Fruit fly (Drosophila melanogaster) Kc167 (cell line): ENCODE measurements around the gene CG32074.
"Not testable (repeated sequence)": the region's sequence is repeated elsewhere in the genome, so short reads cannot be mapped to it uniquely, and the experiment has no call there.

Experiments
- Myc ChIP-seq: fragments of >200 bp; optimal IDR thresholded peaks from 2 replicates; lab custom pipeline; 2017; ENCODE audit warnings: missing external identifiers
- Sin3A ChIP-seq: fragments of >200 bp; optimal IDR thresholded peaks from 2 replicates; lab custom pipeline; 2018; ENCODE audit warnings: missing external identifiers
- h ChIP-seq: fragments of >200 bp; optimal IDR thresholded peaks from 3 replicates; lab custom pipeline; 2018; ENCODE audit warnings: missing external identifiers
- insv ChIP-seq: fragments of >200 bp; optimal IDR thresholded peaks from 3 replicates; lab custom pipeline; 2018; ENCODE audit warnings: missing external identifiers
- psq ChIP-seq: fragments of >200 bp; optimal IDR thresholded peaks from 2 replicates; lab custom pipeline; 2017; ENCODE audit warnings: missing external identifiers
- ttk ChIP-seq: sonication (Bioruptor generic); optimal IDR thresholded peaks from 2 replicates; lab custom pipeline; 2017; ENCODE audit warnings: missing external identifiers

Gene CG32074

DNA sequence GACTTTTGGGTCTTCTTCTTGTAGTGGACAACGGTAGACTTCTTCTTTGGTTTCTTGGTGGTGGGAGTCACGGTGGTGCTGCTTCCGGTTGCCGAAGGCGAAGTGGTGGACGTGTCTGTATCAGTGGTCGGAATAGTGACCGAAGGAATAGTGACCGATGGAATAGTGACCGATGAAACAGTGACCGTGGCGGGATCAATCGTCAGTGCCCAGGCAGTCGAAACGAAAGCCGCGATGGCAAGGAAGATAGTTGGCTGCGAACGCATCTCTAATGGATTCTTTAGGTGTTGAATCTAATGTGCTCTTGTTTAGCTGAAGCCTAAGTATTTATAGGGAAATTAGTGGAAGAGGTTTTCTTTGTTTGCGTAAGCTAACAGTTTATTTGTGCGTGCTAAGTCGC, at the start of gene CG32074:
CG32074 (minus strand) TSS at position 268 of the 400 bp plus-strand sequence.
- TF ChIP-seq Myc, psq, h (lab: Kevin White, UChicago): not testable (repeated sequence)

DNA sequence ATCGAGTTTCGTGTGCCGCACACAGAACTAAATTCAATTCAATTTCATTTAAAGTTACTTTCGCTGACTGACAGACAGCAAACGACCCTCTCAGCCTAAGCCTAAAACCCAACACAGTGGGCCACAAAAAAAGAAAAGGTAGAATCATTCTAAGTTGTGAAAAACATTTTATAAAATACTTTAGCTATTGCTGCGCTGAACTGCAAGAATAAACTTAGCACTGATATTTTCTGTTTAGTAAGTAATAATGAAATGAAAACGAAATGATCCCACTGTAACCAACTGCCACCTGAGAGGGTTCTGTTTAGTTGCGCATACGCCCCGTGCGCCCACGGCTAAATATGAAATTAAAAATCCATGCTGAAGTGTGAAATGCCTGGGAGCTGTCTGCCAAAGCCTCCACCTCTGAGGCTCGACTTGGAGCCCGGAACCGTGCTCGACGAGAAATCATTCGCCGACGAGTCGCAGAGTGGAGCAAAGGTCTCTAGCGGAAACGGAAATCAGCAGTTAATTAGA, 41.0 kb upstream of the CG32074 start, which contains the start of gene CG14142:
CG14142 (plus strand) TSS at position 466 of the 516 bp plus-strand sequence.
- TF ChIP-seq psq (lab: Kevin White, UChicago) (no peak), Myc (lab: Kevin White, UChicago) (no peak), insv (lab: Kevin White, UChicago) (no peak), ttk (lab: Kevin White, UChicago) (no peak), Sin3A (lab: Kevin White, UChicago) (no peak), h (lab: Kevin White, UChicago) (no peak)

DNA sequence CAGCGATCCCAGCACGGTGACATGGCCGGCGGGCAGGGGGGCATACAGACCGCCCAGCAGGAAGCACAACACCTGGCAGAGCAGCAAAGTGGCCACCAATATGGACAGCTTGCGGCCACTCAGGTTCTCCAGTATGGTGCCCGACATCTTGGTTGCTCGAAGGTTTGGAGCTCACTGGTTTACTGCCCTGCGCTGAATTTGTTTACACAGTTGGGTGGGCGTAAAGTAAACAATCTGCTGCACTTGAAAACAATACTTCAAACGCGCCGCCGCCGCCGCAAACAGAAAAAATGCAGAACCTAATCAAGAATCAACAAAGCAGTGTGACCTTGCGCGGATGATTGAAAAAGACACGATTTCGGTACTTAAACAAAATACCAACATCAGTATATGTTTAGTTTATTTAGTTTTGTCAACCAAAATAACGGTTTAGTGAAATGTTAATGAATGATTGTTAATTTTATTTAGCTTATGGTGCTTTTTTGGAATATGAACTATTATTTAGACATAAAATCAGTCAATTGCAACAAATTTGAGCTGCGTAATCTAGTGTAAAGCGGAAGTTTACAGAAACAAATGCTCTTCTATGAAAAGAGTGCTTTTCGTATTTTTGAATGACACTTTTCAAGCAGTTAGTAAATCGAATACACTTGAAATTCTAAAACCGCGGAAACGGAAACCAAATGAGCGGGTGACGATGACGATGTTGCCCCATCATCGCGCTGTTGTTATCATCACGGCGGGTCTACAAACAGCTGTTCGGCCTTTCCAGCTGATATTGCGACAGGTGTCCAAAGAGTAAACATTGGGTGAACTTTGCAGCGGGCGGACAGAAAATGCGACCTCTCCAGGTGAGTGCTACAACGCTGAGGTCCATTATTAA, 37.4 kb upstream of the CG32074 start, which contains the start of the genes wls and Adck5:
wls (minus strand) TSS at position 327 of the 883 bp plus-strand sequence.
Adck5 (plus strand) TSS at position 519 of the 883 bp plus-strand sequence.
- TF ChIP-seq Myc (lab: Kevin White, UChicago) (no peak), insv (lab: Kevin White, UChicago) (no peak), ttk (lab: Kevin White, UChicago) (no peak), Sin3A (lab: Kevin White, UChicago) (no peak), psq (lab: Kevin White, UChicago) (no peak), h (lab: Kevin White, UChicago) (no peak)

DNA sequence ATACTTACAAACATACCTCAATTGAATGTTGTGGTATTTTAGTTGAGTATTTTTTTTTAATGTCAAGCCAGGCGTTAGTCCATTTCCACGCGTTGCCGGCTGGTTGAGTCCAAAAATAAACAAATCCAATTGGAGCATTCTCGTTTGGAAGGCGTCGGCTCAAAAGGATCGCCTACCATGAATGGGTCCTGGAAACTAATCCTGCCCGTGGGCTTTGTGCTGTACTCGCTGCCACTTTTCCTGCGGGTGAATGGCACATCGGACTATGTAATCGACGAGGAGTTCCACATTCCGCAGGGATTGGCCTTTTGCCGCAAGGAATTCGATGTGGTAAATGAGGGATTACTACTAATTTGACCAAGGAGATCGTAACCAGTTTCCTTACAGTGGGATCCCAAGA, 32.8 kb upstream of the CG32074 start, which contains the start of gene Alg10:
Alg10 (plus strand) TSS at position 73 of the 400 bp plus-strand sequence.
- no peak for TF ChIP-seq ttk (lab: Kevin White, UChicago)
- TF ChIP-seq insv (lab: Kevin White, UChicago): no peak
- no peak for TF ChIP-seq psq (lab: Kevin White, UChicago)
- TF ChIP-seq h (lab: Kevin White, UChicago): no peak
- no peak for TF ChIP-seq Sin3A (lab: Kevin White, UChicago)
- no peak for TF ChIP-seq Myc (lab: Kevin White, UChicago)

DNA sequence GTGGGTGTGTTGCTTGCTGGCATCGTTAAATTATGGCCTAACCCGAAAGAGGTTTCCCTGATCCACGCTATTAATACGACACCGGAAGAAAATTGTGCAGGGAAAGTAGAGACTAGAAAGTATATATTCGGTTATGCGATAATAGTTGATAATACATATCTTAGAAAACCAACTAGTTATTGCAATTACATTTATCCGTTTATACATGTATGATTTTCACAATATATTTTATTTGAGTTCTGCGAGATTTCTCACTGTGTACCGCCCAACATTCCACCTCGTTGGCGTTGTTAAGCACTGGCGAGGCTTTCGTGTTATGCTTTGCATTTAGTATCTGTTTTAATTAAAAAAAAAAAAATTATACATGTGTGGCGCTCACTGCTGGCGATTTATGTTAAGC, 23.3 kb upstream of the CG32074 start:
- TF ChIP-seq Myc (lab: Kevin White, UChicago): no peak
- no peak for TF ChIP-seq ttk (lab: Kevin White, UChicago)
- no peak for TF ChIP-seq psq (lab: Kevin White, UChicago)
- TF ChIP-seq Sin3A (lab: Kevin White, UChicago): no peak
- no peak for TF ChIP-seq insv (lab: Kevin White, UChicago)
- TF ChIP-seq h (lab: Kevin White, UChicago): no peak

DNA sequence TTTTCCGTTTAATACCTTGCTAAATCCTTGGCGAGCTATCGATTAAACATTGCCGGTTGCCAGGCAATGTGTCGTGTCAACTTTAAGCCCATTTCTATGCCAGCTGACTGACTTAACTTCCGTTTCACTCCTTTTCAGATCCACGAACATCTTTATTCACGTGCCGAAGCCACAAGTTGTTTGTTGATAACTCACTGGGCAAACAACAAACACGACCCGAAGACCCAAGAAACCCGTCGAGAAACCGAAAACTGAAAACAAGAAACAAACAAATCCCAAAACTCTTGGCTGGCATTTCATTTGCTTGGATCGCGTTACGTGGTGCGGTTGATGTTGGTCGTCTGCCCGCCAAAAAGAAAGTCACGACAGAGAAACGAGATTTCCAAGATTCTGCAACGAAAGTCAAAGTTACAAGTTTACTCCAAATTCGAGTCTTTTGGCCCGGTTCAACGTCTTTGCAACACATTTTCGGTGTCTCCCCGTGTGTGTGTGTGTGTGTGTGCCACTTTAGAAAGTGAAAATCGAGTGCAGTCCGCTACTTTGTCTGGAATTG, 18.7 kb upstream of the CG32074 start, which contains the start of gene CG6216:
CG6216 (minus strand) TSS at position 51 of the 553 bp plus-strand sequence.
- TF ChIP-seq insv (lab: Kevin White, UChicago) (no peak), Sin3A (lab: Kevin White, UChicago) (no peak)

DNA sequence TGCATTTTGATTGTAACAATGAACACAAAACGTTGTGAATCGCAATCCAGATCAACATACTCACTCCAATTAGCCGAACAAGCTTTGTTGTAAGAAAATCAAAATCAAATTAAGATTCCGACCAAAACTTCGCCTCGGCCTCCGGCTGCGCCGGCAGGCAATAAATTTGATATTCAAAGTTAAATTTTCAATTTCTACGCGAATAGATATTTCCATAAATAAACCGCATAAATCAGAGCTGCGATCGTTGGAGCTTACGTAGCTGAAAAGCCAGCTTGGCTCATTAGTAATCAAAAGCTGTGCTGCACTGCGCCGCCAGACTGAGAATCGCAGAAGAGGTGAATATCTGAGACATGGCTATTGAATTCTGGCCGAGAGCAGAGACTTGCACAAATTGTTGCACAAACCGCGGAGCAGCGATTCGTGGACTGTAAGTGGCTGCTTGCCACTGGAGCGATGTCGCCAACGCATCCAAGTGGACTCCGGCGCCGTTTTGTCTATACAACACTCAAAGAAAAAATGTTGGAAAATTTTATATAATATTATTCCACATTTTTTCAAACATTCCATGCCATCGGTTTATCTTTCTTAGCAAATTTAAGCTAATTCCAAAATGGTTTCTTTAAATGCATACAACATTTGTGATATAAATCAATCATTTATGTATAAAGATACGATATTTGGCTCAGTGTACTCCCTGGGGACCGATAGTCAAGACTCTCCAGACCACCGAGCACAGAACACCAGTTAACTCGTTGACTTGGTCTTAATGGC, 16.5 kb upstream of the CG32074 start:
- TF ChIP-seq psq (lab: Kevin White, UChicago) (no peak), ttk (lab: Kevin White, UChicago) (no peak), Myc (lab: Kevin White, UChicago) (no peak), Sin3A (lab: Kevin White, UChicago) (no peak), insv (lab: Kevin White, UChicago) (no peak), h (lab: Kevin White, UChicago) (no peak)

DNA sequence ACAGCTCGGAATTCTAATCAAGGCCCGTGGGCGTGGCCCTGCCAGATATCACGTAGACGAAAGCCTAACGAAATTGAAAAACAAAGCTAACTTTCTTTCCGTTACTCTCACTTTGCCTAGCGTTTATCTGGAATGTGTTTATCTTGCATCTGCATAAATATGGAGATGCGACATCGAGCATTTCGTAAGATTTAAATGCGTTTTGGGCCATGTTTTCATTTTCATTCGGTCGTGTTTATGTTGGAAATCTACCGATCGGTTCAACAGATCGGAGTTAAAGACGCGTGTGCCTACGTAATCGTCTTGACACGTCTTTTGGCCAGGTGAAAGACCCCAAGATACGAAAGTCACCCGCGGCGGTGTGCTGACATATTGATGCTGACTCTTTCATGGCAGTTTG, 15.6 kb upstream of the CG32074 start:
- TF ChIP-seq Sin3A (lab: Kevin White, UChicago) (no peak), h (lab: Kevin White, UChicago) (no peak), Myc (lab: Kevin White, UChicago) (no peak), insv (lab: Kevin White, UChicago) (no peak), psq (lab: Kevin White, UChicago) (no peak), ttk (lab: Kevin White, UChicago) (no peak)

DNA sequence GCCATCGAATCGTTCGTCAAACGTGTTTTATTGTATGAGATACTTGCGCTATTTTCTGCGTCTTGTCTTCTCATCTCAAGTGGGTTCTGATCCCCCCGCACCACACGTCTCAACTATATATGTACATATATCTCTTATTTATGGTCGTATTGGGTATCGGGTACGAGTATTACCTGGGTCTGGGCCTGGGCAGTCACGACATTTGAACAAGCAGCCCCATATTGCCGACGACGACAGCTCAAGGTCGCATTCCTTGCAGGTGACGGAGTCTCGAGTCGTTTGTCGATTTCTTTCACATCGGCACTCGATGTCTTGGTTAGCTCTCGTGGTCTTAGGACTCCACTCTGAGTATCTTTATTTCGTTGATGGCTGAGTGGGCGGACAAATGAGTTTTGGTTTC, 12.9 kb upstream of the CG32074 start:
- TF ChIP-seq h (lab: Kevin White, UChicago) (no peak), ttk (lab: Kevin White, UChicago) (no peak), insv (lab: Kevin White, UChicago) (no peak), Sin3A (lab: Kevin White, UChicago) (no peak), Myc (lab: Kevin White, UChicago) (no peak), psq (lab: Kevin White, UChicago) (no peak)

DNA sequence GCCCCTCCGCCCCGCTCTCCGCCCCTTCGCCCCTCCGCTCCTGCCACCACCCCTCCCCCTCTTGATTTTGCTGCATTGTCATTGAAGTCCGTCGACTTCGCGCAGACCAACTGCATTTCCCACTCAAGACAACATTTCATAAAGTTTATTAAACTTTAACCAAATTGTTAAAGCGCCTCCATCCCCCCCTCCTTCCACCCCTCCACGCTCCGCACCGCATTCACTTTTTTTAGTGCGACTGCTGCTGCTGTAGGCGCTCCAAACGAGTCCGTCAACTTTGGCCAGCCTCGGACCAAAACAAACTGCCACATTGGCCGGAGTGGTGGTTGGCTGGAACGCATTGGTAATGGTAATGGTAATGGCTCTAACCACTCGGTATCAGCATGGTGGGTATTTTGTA, 6.7 kb upstream of the CG32074 start:
- TF ChIP-seq ttk (lab: Kevin White, UChicago) (no peak), psq (lab: Kevin White, UChicago) (no peak), insv (lab: Kevin White, UChicago) (no peak), h (lab: Kevin White, UChicago) (no peak), Sin3A (lab: Kevin White, UChicago) (no peak), Myc (lab: Kevin White, UChicago) (no peak)
